Fruit fly (Drosophila melanogaster) Kc167 (cell line): ENCODE results near the gene Tsp97E.

ENCODE experiments used
- Sin3A ChIP-seq: fragments of >200 bp; optimal IDR thresholded peaks from 2 replicates; lab custom pipeline; 2018; ENCODE audit warnings: missing external identifiers
- h ChIP-seq: fragments of >200 bp; optimal IDR thresholded peaks from 3 replicates; lab custom pipeline; 2018; ENCODE audit warnings: missing external identifiers
- psq ChIP-seq: fragments of >200 bp; optimal IDR thresholded peaks from 2 replicates; lab custom pipeline; 2017; ENCODE audit warnings: missing external identifiers
- ttk ChIP-seq: sonication (Bioruptor generic); optimal IDR thresholded peaks from 2 replicates; lab custom pipeline; 2017; ENCODE audit warnings: missing external identifiers

DNA sequence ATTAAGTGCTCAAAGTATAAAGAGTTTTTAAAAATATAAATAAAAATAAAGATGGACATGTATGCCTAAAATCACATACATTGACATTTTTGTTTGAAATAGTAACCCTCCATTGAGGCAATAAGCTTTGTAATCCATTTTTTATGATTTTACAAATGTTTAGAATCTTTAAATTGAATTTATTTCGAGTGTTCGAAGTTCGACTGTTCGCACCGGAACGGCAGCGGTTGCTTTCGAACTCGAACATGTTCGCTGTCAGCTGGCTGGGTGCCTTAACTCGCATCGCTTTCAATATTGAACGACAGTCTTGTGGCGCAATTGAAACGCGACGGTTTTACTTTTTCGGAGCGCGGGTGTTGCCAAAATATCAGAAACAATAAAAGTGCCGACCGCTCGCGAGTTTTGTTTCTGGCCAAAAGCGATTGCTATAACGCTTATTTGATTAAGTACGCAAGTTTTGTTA, 49.1 kb downstream of the Tsp97E start, which contains the start of gene CG46339:
- TF ChIP-seq Sin3A (lab: Kevin White, UChicago) (no peak), h (lab: Kevin White, UChicago) (no peak), ttk (lab: Kevin White, UChicago) (no peak), psq (no peak)
